Worm (Caenorhabditis elegans) whole organism, L2 larva: ENCODE results near the gene sec-24.1.

ENCODE experiments used
- F13H6.1 ChIP-seq: sonication (generic microtip); optimal IDR thresholded peaks from 2 replicates; lab custom pipeline; 2016; ENCODE audit warnings: missing genetic modification characterization, missing compliant biosample characterization
- mab-5 ChIP-seq: fragments of 150-350 bp; optimal IDR thresholded peaks from 2 replicates; lab custom pipeline; 2014; ENCODE audit warnings: missing biosample characterization, missing genetic modification characterization
- nhr-10 ChIP-seq: sonication (generic microtip); optimal IDR thresholded peaks from 2 replicates; lab custom pipeline; 2017; ENCODE audit warnings: missing biosample characterization, missing genetic modification characterization

DNA sequence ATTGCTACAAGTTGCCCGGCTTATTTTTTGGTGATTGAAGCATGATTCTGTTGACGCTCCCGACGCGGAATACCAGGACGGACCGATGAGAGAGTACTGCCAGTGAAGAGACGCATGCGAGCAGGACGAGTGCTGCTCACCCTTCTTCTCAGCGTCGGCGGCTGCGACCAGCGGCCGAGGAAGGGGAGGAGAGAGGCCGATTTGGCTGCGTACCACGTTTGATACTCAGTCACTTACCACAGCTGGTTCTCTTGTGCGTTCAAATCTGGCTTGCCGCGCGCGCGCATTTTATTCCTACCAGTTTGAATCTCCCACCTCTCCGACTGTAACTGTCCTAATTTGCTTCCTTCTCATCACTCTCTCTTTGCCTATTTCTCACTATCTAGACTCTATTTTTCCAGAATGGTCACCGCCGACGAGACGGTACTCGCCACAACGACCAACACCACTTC lies 41.7 kb downstream of the sec-24.1 start, which contains the start of gene mep-1:
- TF ChIP-seq F13H6.1 (tag; lab: Kevin White, UChicago) (peak; percentile 64), mab-5 (tag; lab: Kevin White, UChicago) (peak; percentile 53), nhr-10 (tag; lab: Kevin White, UChicago) (no peak)
